Fruit fly (Drosophila melanogaster): ENCODE data around the gene Rat1.

Gene Rat1

dm6 chr2L:6874526-6875198, 33.2 kb upstream of the Rat1 start, which contains the start of gene Nlg2 (continued):
- TF ChIP-seq CG15696 (tag; optimal IDR thresholded peaks at IDR 0.05): no peak
- TF ChIP-seq vnd (GFP tag; IDR thresholded peaks at IDR 0.05; ENCODE audit: partially characterized antibody): no peak
- no peak for TF ChIP-seq nerfin-2 (GFP tag; IDR thresholded peaks at IDR 0.05; ENCODE audit: partially characterized antibody)
- TF ChIP-seq CG11398 (GFP tag; optimal IDR thresholded peaks at IDR 0.05): no peak
- no peak for TF ChIP-seq seq (GFP tag; IDR thresholded peaks at IDR 0.05)
- peak; percentile 43 for TF ChIP-seq nerfin-1 (tag; optimal IDR thresholded peaks at IDR 0.05)
- TF ChIP-seq CG14014 (GFP tag; IDR thresholded peaks at IDR 0.05): peak; percentile 6; the same call in 1 of the 2 replicates
- TF ChIP-seq Hr51 (GFP tag; optimal IDR thresholded peaks at IDR 0.05): peak in 1 of 2 experiments; percentile 78
- TF ChIP-seq CG11695 (GFP tag; IDR thresholded peaks at IDR 0.05): no peak; the same call in 2 of the 3 replicates
- no peak for TF ChIP-seq CG12942 (GFP tag; optimal IDR thresholded peaks at IDR 0.05)
- TF ChIP-seq CG14710 (tag; optimal IDR thresholded peaks at IDR 0.05): peak; percentile 35
- peak; percentile 76 for TF ChIP-seq CG13424 (tag; optimal IDR thresholded peaks at IDR 0.05)
- no peak for TF ChIP-seq pros (GFP tag; optimal IDR thresholded peaks at IDR 0.05)
- no peak for TF ChIP-seq CG32772 (GFP tag; IDR thresholded peaks at IDR 0.05)
- no peak for TF ChIP-seq MESR4 (GFP tag; optimal IDR thresholded peaks at IDR 0.05)
- no peak for TF ChIP-seq Hmx (GFP tag; optimal IDR thresholded peaks at IDR 0.05)
- peak; percentile 32 for TF ChIP-seq CG2120 (GFP tag; optimal IDR thresholded peaks at IDR 0.05)
- TF ChIP-seq CG18011 (GFP tag; optimal IDR thresholded peaks at IDR 0.05): no peak
- TF ChIP-seq BtbVII (GFP tag; optimal IDR thresholded peaks at IDR 0.05): peak; percentile 68
- peak; percentile 68 for TF ChIP-seq tio (GFP tag; optimal IDR thresholded peaks at IDR 0.05)
- peak; percentile 57 for TF ChIP-seq CG5180 (GFP tag; optimal IDR thresholded peaks at IDR 0.05)
- TF ChIP-seq CG3726 (GFP tag; IDR thresholded peaks at IDR 0.05): no peak
- peak in 1 of 2 experiments; percentile 70 for TF ChIP-seq Eip74EF (GFP tag; optimal IDR thresholded peaks at IDR 0.05)
- peak; percentile 24 for TF ChIP-seq CG11723 (GFP tag; optimal IDR thresholded peaks at IDR 0.05)
- TF ChIP-seq CG7839 (tag; optimal IDR thresholded peaks at IDR 0.05): peak; percentile 78
- no peak for TF ChIP-seq CG12744 (GFP tag; optimal IDR thresholded peaks at IDR 0.05)
- peak in 1 of 2 experiments; percentile 45 for TF ChIP-seq Trl (optimal IDR thresholded peaks at IDR 0.05)
- no peak for TF ChIP-seq Trl (GFP tag; optimal IDR thresholded peaks at IDR 0.05)
- no peak for TF ChIP-seq NC2α (GFP tag; optimal IDR thresholded peaks at IDR 0.05)
- no peak for TF ChIP-seq Myb (GFP tag; optimal IDR thresholded peaks at IDR 0.05)
- no peak for TF ChIP-seq CG6272 (GFP tag; IDR thresholded peaks at IDR 0.05)
- TF ChIP-seq CG17612 (GFP tag; IDR thresholded peaks at IDR 0.05): no peak
- no peak for TF ChIP-seq CG8359 (GFP tag; optimal IDR thresholded peaks at IDR 0.05; ENCODE audit: borderline replicate concordance)
- no peak for TF ChIP-seq CG5245 (GFP tag; optimal IDR thresholded peaks at IDR 0.05)
- TF ChIP-seq HLH4C (GFP tag; IDR thresholded peaks at IDR 0.05; ENCODE audit: partially characterized antibody): no peak
- no peak for TF ChIP-seq shn (GFP tag; optimal IDR thresholded peaks at IDR 0.05)
- TF ChIP-seq prd (optimal IDR thresholded peaks at IDR 0.05): no peak
- TF ChIP-seq prd (GFP tag; IDR thresholded peaks at IDR 0.05): 0 out of 3 replicates have a peak, but pooled peaks have one; percentile 17
- no peak for TF ChIP-seq GATAe (GFP tag; conservative IDR thresholded peaks at IDR 0.05)
- no peak for TF ChIP-seq B-H1 (GFP tag; IDR thresholded peaks at IDR 0.05)
- TF ChIP-seq grn (GFP tag; optimal IDR thresholded peaks at IDR 0.05): no peak
- peak; percentile 38 for TF ChIP-seq CG13894 (tag; optimal IDR thresholded peaks at IDR 0.05)
- TF ChIP-seq Ssrp (tag; optimal IDR thresholded peaks at IDR 0.05): peak; percentile 40
- TF ChIP-seq CrebB (tag; optimal IDR thresholded peaks at IDR 0.05): no peak
- no peak for TF ChIP-seq zfh1 (GFP tag; IDR thresholded peaks at IDR 0.05)
- no peak for TF ChIP-seq cg (GFP tag; optimal IDR thresholded peaks at IDR 0.05)
- peak; percentile 48 for TF ChIP-seq org-1 (GFP tag; optimal IDR thresholded peaks at IDR 0.05)
- TF ChIP-seq HLH54F (GFP tag; optimal IDR thresholded peaks at IDR 0.05): no peak
- no peak for TF ChIP-seq pho (GFP tag; optimal IDR thresholded peaks at IDR 0.05)
- peak; percentile 46 for TF ChIP-seq HHEX (GFP tag; optimal IDR thresholded peaks at IDR 0.05)
